Worm (Caenorhabditis elegans): ENCODE data around the gene C29H12.6.

DNA sequence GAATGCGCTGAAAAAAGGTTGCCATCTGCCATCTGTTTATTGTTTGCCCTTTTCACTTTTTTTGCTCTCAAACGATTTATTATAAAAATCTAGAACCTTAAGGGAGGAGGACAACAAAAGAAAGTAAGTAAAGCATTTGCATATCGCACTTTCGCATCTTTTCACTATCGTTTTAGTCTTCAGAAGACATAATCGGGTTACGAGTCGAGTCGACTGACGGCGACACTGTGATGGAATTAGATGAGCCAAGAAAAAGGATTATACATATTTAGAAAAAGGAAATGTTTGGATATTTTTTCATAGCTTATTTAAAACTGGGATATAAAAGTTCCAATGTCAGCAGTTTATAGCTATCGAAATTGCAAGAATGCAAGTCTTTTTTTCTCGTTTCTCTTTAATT lies 1.4 kb downstream of the C29H12.6 start:
- no peak for TF ChIP-seq lsy-2 (tag; optimal IDR thresholded peaks at IDR 0.05)
- no peak for TF ChIP-seq R02D3.7 (tag; optimal IDR thresholded peaks at IDR 0.05)
- TF ChIP-seq fkh-10 (GFP tag; optimal IDR thresholded peaks at IDR 0.05) = no peak
- TF ChIP-seq ZK546.5 (tag; optimal IDR thresholded peaks at IDR 0.05) = no peak
- TF ChIP-seq zag-1 (tag; optimal IDR thresholded peaks at IDR 0.05) = no peak
- no peak for TF ChIP-seq nhr-10 (tag; optimal IDR thresholded peaks at IDR 0.05)
- no peak for TF ChIP-seq ama-1 (optimal IDR thresholded peaks at IDR 0.05)
- no peak for TF ChIP-seq ctbp-1 (GFP tag; IDR thresholded peaks at IDR 0.05)
- no peak for TF ChIP-seq lir-3 (tag; optimal IDR thresholded peaks at IDR 0.05)
- no peak for TF ChIP-seq mdt-29 (GFP tag; IDR thresholded peaks at IDR 0.05)
- TF ChIP-seq pha-4 (GFP tag; IDR thresholded peaks at IDR 0.05) = no peak
- TF ChIP-seq pha-4 (tag; optimal IDR thresholded peaks at IDR 0.05) = no peak
- TF ChIP-seq lin-13 (GFP tag; optimal IDR thresholded peaks at IDR 0.05) = no peak

All from whole organism, L4 larva.